Worm (Caenorhabditis elegans): ENCODE data around the gene ZC449.2.

ZC449.2 gene

DNA sequence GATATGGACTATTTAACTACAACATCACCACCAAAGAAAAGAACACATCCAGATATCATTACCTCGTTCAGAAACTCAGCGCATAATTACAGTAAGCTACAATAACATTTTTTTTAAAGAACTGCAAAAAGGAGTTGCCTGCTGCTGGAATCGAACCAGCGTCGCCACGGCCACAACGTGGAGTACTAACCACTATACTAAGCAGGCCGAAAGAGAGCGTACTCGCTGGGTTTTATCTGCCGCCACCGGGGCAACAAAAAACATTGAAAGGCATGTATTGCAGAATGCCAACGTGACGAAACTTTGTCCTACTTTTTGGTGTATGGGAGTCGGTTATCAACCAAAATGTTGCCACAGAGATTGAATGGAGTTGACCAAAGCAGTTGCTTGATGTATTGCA lies 1.6 kb downstream of the ZC449.2 start (continued):
- no peak for TF ChIP-seq bed-1 (GFP tag; IDR thresholded peaks at IDR 0.05)
- TF ChIP-seq rpc-1 (optimal IDR thresholded peaks at IDR 0.05): peak; percentile 81
- TF ChIP-seq rpc-1 (tag; optimal IDR thresholded peaks at IDR 0.05): peak; percentile 87
- TF ChIP-seq F49E8.2 (tag; optimal IDR thresholded peaks at IDR 0.05; ENCODE audit: insufficient read depth): peak; percentile 27
- TF ChIP-seq tbp1 (GFP tag; optimal IDR thresholded peaks at IDR 0.05): peak; percentile 94
- TF ChIP-seq rec-8 (tag; optimal IDR thresholded peaks at IDR 0.05): peak; percentile 41 to 67
- no peak for TF ChIP-seq hsf-1 (GFP tag; IDR thresholded peaks at IDR 0.05)
- peak; percentile 1 for TF ChIP-seq hrde-1 (tag; optimal IDR thresholded peaks at IDR 0.05; ENCODE audit: borderline replicate concordance)
- TF ChIP-seq F23B12.7 (tag; optimal IDR thresholded peaks at IDR 0.05; ENCODE audit: insufficient read depth): peak; percentile 87
- TF ChIP-seq athp-1 (tag; optimal IDR thresholded peaks at IDR 0.05): no peak
- peak; percentile 53 for TF ChIP-seq ztf-18 (tag; optimal IDR thresholded peaks at IDR 0.05)
- TF ChIP-seq attf-3 (GFP tag; conservative IDR thresholded peaks at IDR 0.05): 0 out of 2 replicates have a peak, but pooled peaks have one; percentile 25
- TF ChIP-seq dpff-1 (tag; optimal IDR thresholded peaks at IDR 0.05): no peak
- peak; percentile 83 for TF ChIP-seq nhr-90 (tag; optimal IDR thresholded peaks at IDR 0.05)
- TF ChIP-seq cebp-2 (GFP tag; IDR thresholded peaks at IDR 0.05): 0 out of 2 replicates have a peak, but pooled peaks have one; percentile 18
- TF ChIP-seq madf-6 (GFP tag; IDR thresholded peaks at IDR 0.05): peak; percentile 46; the same call in 1 of the 2 replicates
- peak; percentile 69 for TF ChIP-seq nfyb-1 (GFP tag; IDR thresholded peaks at IDR 0.05)
- TF ChIP-seq let-607 (tag; optimal IDR thresholded peaks at IDR 0.05): peak; percentile 32 to 37
- TF ChIP-seq lin-26 (GFP tag; IDR thresholded peaks at IDR 0.05): peak; percentile 90
- no peak for TF ChIP-seq ceh-79 (tag; optimal IDR thresholded peaks at IDR 0.05)
- 0 out of 2 replicates have a peak, but pooled peaks have one; percentile 13 for TF ChIP-seq Y95B8A.8 (GFP tag; IDR thresholded peaks at IDR 0.05)
- no peak for TF ChIP-seq unc-130 (GFP tag; optimal IDR thresholded peaks at IDR 0.05)
- TF ChIP-seq egl-18 (GFP tag; IDR thresholded peaks at IDR 0.05): no peak
- TF ChIP-seq ama-1 (optimal IDR thresholded peaks at IDR 0.05): no peak
- peak in 1 of 2 experiments; percentile 52 for TF ChIP-seq ama-1 (GFP tag; optimal IDR thresholded peaks at IDR 0.05)
- peak; percentile 22 for TF ChIP-seq lin-54 (GFP tag; optimal IDR thresholded peaks at IDR 0.05)
- peak; percentile 2 for TF ChIP-seq lsl-1 (GFP tag; optimal IDR thresholded peaks at IDR 0.05)
- no peak for TF ChIP-seq F57C9.4 (tag; optimal IDR thresholded peaks at IDR 0.05)
- TF ChIP-seq F52B5.7 (tag; optimal IDR thresholded peaks at IDR 0.05): peak; percentile 70
- peak; percentile 55; the same call in 1 of the 2 replicates for TF ChIP-seq ceh-40 (GFP tag; IDR thresholded peaks at IDR 0.05)
- peak; percentile 43 for TF ChIP-seq fkh-3 (tag; optimal IDR thresholded peaks at IDR 0.05)
- TF ChIP-seq snpc-3.4 (tag; optimal IDR thresholded peaks at IDR 0.05): peak; percentile 14
- peak; percentile 58 for TF ChIP-seq ceh-27 (GFP tag; optimal IDR thresholded peaks at IDR 0.05)
- no peak for TF ChIP-seq K11D2.4 (GFP tag; IDR thresholded peaks at IDR 0.05)
- peak in 1 of 3 experiments; percentile 37 for TF ChIP-seq lin-35 (GFP tag; optimal IDR thresholded peaks at IDR 0.05)
- TF ChIP-seq somi-1 (GFP tag; optimal IDR thresholded peaks at IDR 0.05): peak; percentile 7
- TF ChIP-seq F33H1.4 (GFP tag; IDR thresholded peaks at IDR 0.05): no peak
- no peak for TF ChIP-seq repo-1 (tag; optimal IDR thresholded peaks at IDR 0.05)
- peak; percentile 84 for TF ChIP-seq die-1 (tag; optimal IDR thresholded peaks at IDR 0.05)
- TF ChIP-seq dox-1 (GFP tag; IDR thresholded peaks at IDR 0.05): peak; percentile 75
- TF ChIP-seq snpc-1.1 (tag; optimal IDR thresholded peaks at IDR 0.05; ENCODE audit: insufficient read depth): peak; percentile 36
- no peak for TF ChIP-seq B0336.3 (GFP tag; IDR thresholded peaks at IDR 0.05)
- TF ChIP-seq lag-1 (GFP tag; IDR thresholded peaks at IDR 0.05): no peak
- peak; percentile 42 for TF ChIP-seq ZK185.1 (tag; optimal IDR thresholded peaks at IDR 0.05; ENCODE audit: poor library complexity, severe bottlenecking)
- TF ChIP-seq F57A8.1 (GFP tag; optimal IDR thresholded peaks at IDR 0.05): peak; percentile 53
- TF ChIP-seq hmg-20 (GFP tag; IDR thresholded peaks at IDR 0.05): peak; percentile 77
- peak; percentile 82; the same call in 1 of the 2 replicates for TF ChIP-seq ztf-25 (GFP tag; IDR thresholded peaks at IDR 0.05)
- TF ChIP-seq ekl-4 (GFP tag; IDR thresholded peaks at IDR 0.05): peak; percentile 47; the same call in 1 of the 2 replicates
